Fruit fly (Drosophila melanogaster): ENCODE results near the gene BicD.

BicD gene

DNA sequence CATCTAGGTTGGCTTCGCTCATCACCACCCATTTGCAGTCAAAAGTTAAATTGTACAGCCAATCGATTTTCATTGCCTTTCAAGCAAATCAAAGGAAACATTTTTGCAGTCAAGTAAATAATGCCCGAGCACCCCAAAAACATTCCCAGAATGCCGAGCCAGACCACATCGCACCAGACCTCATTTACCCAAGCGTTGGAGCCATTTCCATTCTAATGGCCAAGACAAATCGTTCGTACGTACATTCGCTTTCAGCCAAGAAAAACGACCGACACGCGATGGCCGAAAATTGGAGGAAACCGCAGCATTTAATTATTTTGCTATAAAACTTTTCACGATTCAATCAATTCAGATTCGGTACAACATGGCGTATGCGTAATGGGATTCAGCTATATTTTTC, 48.0 kb downstream of the BicD start:
- TF ChIP-seq usp (GFP tag; optimal IDR thresholded peaks at IDR 0.05) (no peak), CG8478 (optimal IDR thresholded peaks at IDR 0.05) (no peak), Dll (optimal IDR thresholded peaks at IDR 0.05) (no peak), pan (optimal IDR thresholded peaks at IDR 0.05) (no peak), psq (optimal IDR thresholded peaks at IDR 0.05) (no peak), EcR (GFP tag; optimal IDR thresholded peaks at IDR 0.05) (no peak)

DNA sequence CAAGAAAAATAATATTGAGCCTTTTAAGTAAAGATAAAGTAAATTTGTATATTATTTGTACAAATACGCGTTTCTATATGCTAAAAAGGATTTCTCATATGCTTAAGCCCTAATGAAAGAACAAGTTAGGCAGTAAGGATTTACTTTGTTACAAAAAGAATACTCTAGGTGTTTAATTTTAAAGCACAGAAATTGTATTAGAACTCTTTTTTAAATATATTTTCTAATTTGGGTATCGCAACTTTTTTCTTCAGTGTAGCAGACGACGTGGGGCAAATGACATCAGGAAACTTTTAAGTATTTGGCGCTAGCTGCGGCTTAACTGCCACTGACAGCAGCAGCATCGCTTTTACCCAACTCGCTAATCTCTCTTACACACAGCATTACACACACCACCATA, 50.9 kb downstream of the BicD start:
- no peak for TF ChIP-seq pan (optimal IDR thresholded peaks at IDR 0.05)

DNA sequence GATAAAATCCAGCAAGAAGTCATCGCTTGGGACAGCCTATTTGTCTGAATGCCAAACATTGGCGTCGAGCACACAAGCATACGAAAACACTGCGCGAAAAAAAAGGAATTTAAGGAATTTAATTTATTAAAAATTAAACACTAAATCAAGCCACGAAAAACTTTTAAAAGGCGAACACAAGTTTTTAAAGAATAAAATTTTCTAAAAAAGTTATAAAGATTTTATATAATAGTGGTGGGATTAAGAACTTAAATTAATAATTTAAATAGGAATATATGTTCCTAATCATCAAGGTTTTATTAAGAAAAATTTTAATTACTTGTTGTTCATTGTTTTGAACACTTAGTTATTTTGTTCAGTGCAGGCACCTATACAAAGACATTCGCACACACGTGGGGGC, 51.6 kb downstream of the BicD start:
- TF ChIP-seq psq (optimal IDR thresholded peaks at IDR 0.05) (no peak), pan (optimal IDR thresholded peaks at IDR 0.05) (no peak), EcR (GFP tag; optimal IDR thresholded peaks at IDR 0.05) (no peak), Dll (optimal IDR thresholded peaks at IDR 0.05) (no peak), CG8478 (optimal IDR thresholded peaks at IDR 0.05) (no peak), usp (GFP tag; optimal IDR thresholded peaks at IDR 0.05) (no peak)

DNA sequence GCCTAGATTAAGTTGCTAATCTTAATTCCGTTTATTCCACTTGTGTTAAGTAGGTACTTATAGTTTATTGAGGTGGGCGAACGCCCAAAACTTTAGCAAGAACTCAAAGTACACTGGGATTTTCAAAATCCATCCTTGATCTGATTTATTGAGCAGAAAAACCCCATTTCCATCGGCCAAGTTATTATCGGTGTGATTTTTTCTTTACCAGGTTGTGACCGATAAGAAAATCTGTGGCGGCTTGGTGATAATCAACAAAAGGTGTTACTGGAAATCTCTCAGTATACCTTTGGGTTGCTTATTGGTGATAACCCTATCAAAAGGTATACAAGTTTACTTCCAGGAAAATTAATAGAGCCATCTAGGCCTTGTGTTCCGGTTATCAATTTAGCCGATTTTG, 52.6 kb downstream of the BicD start:
- TF ChIP-seq Dll (optimal IDR thresholded peaks at IDR 0.05) = no peak
- TF ChIP-seq pan (optimal IDR thresholded peaks at IDR 0.05) = no peak
- no peak for TF ChIP-seq usp (GFP tag; optimal IDR thresholded peaks at IDR 0.05)
- TF ChIP-seq psq (optimal IDR thresholded peaks at IDR 0.05) = no peak
- no peak for TF ChIP-seq CG8478 (optimal IDR thresholded peaks at IDR 0.05)
- no peak for TF ChIP-seq EcR (GFP tag; optimal IDR thresholded peaks at IDR 0.05)

DNA sequence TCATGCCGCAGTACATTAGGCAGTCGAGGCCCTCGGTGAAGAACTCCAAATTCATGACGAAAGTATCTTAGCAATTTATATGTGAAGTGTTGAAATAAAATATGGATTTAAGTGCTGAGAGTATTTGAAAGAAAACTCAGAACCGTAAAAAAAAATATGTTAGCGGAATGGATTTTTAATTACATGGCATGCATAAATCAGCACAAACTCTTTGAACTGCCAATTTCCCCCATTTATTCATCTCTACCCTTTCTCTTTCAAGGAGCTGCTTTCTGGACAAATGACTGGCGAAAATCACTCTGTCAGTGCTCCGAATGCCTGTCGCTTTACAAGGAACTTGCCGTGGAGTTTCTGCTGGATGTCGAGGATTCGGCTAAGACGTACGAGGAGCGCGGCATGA, 60.5 kb downstream of the BicD start, which contains the start of gene Rsph9:
TSS of gene Rsph9 (minus strand) at position 101 of the 400 bp plus-strand sequence.
- TF ChIP-seq usp (GFP tag; optimal IDR thresholded peaks at IDR 0.05) = no peak
- no peak for TF ChIP-seq pan (optimal IDR thresholded peaks at IDR 0.05)
- TF ChIP-seq psq (optimal IDR thresholded peaks at IDR 0.05) = no peak
- TF ChIP-seq Dll (optimal IDR thresholded peaks at IDR 0.05) = no peak
- no peak for TF ChIP-seq EcR (GFP tag; optimal IDR thresholded peaks at IDR 0.05)
- TF ChIP-seq CG8478 (optimal IDR thresholded peaks at IDR 0.05) = no peak

DNA sequence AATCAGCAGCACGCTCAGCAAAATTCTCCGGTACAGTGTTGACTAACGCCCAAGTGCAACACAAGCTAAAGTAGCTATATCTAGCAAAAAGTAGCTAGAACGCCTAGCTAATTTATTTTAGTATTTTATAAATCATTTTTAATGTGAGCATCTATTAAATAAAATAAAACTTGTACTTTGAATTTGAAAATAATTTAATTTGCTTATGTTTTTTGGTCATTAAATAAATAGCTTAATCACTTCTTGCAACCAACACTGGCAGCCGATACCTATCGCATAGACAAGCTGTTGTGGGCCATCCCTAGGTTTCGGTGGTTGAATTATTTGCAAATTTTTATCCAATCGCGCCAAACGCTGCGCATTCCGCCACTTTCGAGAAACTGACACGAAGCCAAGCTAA, 62.7 kb downstream of the BicD start, which contains the start of the genes Polr2J and CG15141:
TSS of gene Polr2J (minus strand) at position 49 of the 400 bp plus-strand sequence.
TSS of gene CG15141 (plus strand) at position 284 of the 400 bp plus-strand sequence.
- no peak for TF ChIP-seq Dll (optimal IDR thresholded peaks at IDR 0.05)
- no peak for TF ChIP-seq usp (GFP tag; optimal IDR thresholded peaks at IDR 0.05)
- TF ChIP-seq psq (optimal IDR thresholded peaks at IDR 0.05) = no peak
- TF ChIP-seq pan (optimal IDR thresholded peaks at IDR 0.05) = no peak
- TF ChIP-seq EcR (GFP tag; optimal IDR thresholded peaks at IDR 0.05) = no peak
- TF ChIP-seq CG8478 (optimal IDR thresholded peaks at IDR 0.05) = no peak
